Worm (Caenorhabditis elegans): ENCODE measurements around the gene K10C2.14.

Gene K10C2.14

DNA sequence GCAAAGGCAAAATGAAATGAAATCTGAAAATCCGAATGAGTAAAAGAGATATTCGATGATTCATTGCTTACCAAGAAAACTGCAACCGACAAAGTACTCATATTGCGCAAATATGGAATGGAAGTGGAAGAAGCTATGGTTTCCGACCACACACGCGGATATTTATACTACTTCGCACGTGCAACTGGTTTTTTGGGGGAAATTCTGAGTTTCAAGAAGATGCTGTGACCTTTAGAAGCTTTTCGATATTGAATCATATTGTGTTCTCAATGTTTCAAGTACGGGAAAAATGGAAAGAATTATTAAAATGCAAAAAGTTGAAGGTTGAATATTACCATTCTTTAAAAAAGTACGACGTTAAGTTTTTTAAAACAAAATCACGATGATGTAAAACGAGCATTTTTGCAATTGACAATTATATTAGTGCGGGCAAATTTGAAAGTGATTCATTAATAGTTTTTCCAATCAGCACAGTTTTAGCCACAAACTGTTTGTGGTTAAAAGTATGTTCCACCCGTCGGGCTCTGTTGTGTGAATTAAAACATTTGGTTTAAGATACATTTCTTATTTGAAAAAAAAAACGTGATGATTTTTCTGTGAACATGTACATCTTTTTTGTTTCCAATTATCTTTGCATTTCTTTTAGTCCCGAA is 10.6 kb upstream of the K10C2.14 start, which contains the start of the genes grl-6 and K10C2.6:
Gene grl-6, minus strand, starts transcription at position 101 of the 653 bp plus-strand sequence.
Gene K10C2.6, plus strand, starts transcription at position 603 of the 653 bp plus-strand sequence.
- TF ChIP-seq W03F9.2 (tag; optimal IDR thresholded peaks at IDR 0.05) (no peak), him-1 (tag; optimal IDR thresholded peaks at IDR 0.05) (no peak), dao-5 (tag; optimal IDR thresholded peaks at IDR 0.05) (no peak)

DNA sequence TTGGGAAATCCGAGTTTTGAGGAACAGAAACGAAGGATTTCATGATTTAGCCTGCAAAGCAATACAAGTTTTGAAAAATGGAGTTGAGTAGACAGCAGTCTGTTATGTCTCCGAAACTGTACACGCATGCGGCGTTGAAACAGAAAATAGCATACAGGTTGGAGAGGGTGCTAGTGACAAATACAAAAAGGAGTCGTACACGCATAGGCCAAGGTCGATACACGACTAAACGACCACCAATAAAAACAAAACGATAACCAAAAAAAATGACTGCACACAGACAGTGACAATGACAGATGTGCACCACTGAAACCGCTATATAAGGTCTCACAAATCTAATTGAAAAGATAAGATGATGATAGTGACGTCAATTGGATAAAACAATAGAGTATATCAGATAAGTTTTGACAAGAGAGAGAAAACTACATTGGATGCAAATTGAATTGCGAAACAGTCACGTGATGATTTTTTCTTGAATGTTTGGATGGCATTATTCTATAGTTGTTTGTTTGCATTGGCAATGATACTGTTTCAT is 8.6 kb upstream of the K10C2.14 start, which contains the start of gene fah-1:
Gene fah-1, minus strand, starts transcription at position 51 of the 535 bp plus-strand sequence.
- TF ChIP-seq dao-5 (tag; optimal IDR thresholded peaks at IDR 0.05) (no peak), W03F9.2 (tag; optimal IDR thresholded peaks at IDR 0.05) (no peak), him-1 (tag; optimal IDR thresholded peaks at IDR 0.05) (no peak)

DNA sequence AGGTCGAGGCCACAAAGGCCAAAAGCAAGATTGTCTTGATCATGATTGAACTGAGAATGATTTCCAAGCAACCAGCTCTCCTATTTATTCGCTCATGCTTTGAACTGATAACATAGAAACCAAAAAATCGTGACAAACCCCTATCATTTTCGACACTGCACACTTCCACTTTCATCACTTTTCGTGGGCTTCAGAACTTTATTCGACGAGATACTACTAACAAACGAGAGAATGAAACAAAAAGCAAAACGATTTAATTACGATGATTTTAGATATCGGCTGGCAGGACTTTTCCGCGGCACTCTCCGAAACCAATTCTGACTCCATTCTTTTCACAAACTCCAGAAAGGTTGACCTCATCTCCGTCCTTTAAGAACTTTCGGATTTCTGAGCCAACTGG is 6.2 kb upstream of the K10C2.14 start, which contains the start of gene asp-14:
Gene asp-14, minus strand, starts transcription at position 101 of the 400 bp plus-strand sequence.
- TF ChIP-seq W03F9.2 (tag; optimal IDR thresholded peaks at IDR 0.05) (no peak), him-1 (tag; optimal IDR thresholded peaks at IDR 0.05) (no peak), dao-5 (tag; optimal IDR thresholded peaks at IDR 0.05) (no peak)

DNA sequence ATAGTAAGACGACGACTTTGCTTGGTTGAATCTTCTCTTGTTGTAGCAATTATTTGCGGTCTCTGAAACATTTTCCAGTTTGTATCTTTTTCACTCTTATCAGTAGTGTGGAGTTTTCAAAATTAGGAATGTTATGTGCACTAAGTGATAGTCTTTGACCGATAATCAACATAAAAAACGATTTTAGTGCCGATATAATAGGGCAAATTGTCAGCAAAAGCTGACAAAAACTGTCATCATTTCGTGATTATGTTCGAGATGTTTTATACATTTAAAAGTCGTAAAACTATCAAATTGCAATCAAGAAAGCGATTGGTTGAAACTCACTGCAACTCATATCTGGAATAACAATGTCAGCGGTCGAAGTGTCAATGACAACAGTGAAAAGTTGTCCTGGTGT is 4.9 kb upstream of the K10C2.14 start:
- no peak for TF ChIP-seq W03F9.2 (tag; optimal IDR thresholded peaks at IDR 0.05)
- TF ChIP-seq dao-5 (tag; optimal IDR thresholded peaks at IDR 0.05): no peak

DNA sequence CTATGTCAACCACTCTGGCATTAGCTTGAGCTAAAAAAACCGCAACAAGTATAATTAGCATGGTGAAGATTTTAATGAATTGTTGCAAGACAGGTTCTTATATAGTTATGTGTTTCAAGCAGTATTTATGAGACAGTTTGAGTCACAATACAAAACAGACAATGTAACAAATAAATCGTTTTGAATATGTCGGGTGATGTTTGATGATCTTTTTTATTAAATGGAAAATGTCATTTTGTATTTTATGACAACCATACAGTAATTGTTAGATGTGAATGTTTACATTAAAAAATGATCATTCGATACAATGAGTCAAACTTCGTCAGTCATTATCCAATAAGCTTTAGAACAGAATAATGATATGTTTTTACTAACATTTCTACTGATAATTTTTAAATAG is 3.0 kb upstream of the K10C2.14 start, which contains the start of gene K10C2.7:
Gene K10C2.7, minus strand, starts transcription at position 101 of the 400 bp plus-strand sequence.
- TF ChIP-seq W03F9.2 (tag; optimal IDR thresholded peaks at IDR 0.05) (no peak), him-1 (tag; optimal IDR thresholded peaks at IDR 0.05) (no peak), dao-5 (tag; optimal IDR thresholded peaks at IDR 0.05) (no peak)

DNA sequence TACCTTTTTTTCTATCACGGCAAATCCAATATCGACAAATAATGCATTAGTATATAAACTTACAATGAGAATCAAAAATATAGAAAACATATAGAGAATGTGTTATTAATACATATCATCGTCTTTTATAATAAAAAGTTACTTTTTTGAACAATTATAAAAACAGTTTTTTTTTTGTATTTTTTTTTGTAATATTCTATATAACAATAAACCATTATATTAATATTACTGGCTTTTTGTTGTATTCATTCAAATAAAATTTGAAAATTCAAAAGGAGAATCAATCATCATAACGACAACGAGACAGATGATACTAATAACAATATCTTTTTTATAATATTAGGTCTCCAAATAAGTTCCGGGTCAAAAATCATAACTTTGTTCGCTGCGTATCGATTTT is 2.8 kb downstream of the K10C2.14 start, which contains the start of gene K10C2.8:
Gene K10C2.8, minus strand, starts transcription at position 101 of the 400 bp plus-strand sequence.
- TF ChIP-seq him-1 (tag; optimal IDR thresholded peaks at IDR 0.05): no peak
- no peak for TF ChIP-seq W03F9.2 (tag; optimal IDR thresholded peaks at IDR 0.05)
- TF ChIP-seq dao-5 (tag; optimal IDR thresholded peaks at IDR 0.05): no peak

DNA sequence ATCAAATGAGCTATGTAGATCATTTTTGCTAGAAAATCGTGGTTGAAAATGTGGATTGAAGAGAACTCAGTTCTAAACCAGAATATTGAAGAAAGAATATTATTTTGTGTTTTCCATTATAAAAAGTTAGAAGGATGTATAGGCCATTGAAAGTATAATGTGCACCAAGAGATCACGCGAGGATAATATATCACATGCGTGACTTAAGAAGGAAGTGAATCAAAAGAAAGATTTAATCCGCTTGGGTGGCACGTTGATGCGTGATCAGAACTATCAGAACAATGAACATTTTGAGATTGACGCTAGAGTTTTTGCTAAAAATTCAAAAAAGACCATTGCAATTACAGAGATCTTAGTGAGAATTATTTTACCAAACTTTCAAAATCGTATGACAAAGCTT is 4.6 kb downstream of the K10C2.14 start:
- no peak for TF ChIP-seq dao-5 (tag; optimal IDR thresholded peaks at IDR 0.05)
- no peak for TF ChIP-seq him-1 (tag; optimal IDR thresholded peaks at IDR 0.05)
- TF ChIP-seq W03F9.2 (tag; optimal IDR thresholded peaks at IDR 0.05): no peak

DNA sequence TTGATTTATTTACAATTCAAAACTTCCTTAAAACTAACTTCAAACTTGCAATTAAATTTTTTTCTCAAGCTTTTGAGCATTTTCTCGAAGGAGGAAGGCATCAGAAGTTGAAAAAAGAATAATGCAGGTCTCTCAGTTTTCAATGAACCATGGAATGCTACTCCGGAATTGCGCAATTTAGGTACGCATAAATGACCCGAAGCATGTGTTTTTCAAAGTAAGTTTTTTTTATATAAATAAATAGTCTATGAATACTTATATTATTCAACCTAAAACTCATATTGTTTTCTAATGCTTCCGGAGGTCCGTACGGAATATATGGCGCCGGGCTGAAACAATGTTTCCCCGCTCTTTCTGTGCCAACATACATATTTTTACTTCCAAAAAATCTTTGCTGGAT is 6.7 kb downstream of the K10C2.14 start, which contains the start of gene K10C2.2:
Gene K10C2.2, minus strand, starts transcription at position 101 of the 400 bp plus-strand sequence.
- TF ChIP-seq dao-5 (tag; optimal IDR thresholded peaks at IDR 0.05) (no peak), him-1 (tag; optimal IDR thresholded peaks at IDR 0.05) (no peak)

DNA sequence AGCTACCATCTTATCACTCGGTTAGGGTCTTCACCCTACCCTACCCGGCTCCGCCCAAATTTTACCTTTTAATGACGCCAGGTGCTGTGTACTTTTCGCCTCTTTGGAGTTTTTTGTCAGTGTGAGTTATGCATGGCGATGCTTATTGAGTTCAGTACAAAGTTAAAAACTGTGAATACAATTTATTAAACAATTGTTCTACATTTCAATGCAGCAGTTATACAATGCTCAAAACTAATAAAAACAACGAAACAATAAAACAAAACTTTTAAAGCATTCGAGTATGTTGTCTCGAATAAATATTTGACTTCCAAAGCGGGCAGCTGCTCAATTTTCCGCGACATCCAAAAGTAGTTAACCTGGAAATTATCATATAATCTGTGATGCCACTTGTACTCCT is 9.9 kb downstream of the K10C2.14 start, which contains the start of gene ctsa-2:
Gene ctsa-2, minus strand, starts transcription at position 101 of the 400 bp plus-strand sequence.
- TF ChIP-seq him-1 (tag; optimal IDR thresholded peaks at IDR 0.05): no peak
- TF ChIP-seq dao-5 (tag; optimal IDR thresholded peaks at IDR 0.05): no peak
- no peak for TF ChIP-seq W03F9.2 (tag; optimal IDR thresholded peaks at IDR 0.05)

DNA sequence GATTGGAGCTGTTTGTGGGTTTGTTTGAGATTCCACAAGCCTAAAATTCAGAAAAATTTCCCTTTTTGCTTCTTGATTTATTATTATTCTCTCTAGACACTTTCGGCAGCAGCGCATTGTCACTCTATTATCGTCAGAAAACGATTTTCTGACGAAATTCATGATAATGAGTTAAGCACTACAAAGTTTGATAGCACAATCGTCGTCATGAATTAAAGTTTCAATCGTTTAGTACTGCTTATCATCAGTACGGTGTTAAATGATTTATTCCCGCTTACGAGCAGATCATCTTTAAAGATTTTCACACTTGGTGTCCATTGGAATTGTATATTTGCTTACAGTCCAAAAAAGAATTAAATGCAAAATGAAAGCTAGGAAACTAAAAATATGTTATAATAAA is 10.8 kb downstream of the K10C2.14 start:
- TF ChIP-seq W03F9.2 (tag; optimal IDR thresholded peaks at IDR 0.05) (no peak), dao-5 (tag; optimal IDR thresholded peaks at IDR 0.05) (no peak), him-1 (tag; optimal IDR thresholded peaks at IDR 0.05) (no peak)

DNA sequence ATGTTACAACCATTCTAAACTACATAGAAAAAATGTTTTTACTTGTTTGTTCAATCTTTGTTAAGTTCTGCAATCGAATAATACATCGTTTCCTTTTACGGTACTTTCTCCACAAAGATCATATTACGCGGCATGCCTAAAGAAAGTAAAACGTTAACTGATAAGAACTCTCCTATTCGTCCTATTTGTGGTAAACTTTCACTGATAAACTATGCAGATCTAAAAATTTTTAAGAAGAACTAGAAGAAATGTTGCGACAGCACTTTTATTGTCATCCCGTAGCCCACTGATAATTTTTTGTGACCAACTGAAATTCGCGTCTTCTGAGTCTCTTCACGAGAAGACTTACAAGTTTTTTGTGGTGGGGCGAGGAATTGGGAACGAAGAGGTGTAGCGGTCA is 13.2 kb downstream of the K10C2.14 start:
- TF ChIP-seq W03F9.2 (tag; optimal IDR thresholded peaks at IDR 0.05) (no peak), him-1 (tag; optimal IDR thresholded peaks at IDR 0.05) (no peak), dao-5 (tag; optimal IDR thresholded peaks at IDR 0.05) (no peak)

DNA sequence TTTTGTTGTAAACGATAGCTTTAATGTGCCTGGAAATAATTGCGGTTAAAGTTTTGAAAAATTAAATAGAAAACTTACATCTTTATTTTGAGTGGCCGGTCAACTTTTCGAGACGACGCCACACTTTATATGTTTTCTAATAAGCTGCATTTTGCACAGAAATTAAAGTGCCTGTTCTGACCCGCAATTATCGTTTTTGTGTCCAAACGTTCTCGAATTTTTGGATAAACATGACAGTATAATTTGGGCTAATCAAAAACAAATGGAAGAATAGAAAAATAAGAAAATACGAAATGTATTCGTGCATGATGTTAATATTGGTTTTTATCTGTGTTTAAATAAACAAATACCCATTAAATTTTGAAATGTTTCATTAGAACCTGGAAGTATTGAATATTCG is 19.7 kb downstream of the K10C2.14 start, which contains the start of gene K10C2.12:
Gene K10C2.12, minus strand, starts transcription at position 101 of the 400 bp plus-strand sequence.
- no peak for TF ChIP-seq dao-5 (tag; optimal IDR thresholded peaks at IDR 0.05)
- TF ChIP-seq W03F9.2 (tag; optimal IDR thresholded peaks at IDR 0.05): no peak
- no peak for TF ChIP-seq him-1 (tag; optimal IDR thresholded peaks at IDR 0.05)

DNA sequence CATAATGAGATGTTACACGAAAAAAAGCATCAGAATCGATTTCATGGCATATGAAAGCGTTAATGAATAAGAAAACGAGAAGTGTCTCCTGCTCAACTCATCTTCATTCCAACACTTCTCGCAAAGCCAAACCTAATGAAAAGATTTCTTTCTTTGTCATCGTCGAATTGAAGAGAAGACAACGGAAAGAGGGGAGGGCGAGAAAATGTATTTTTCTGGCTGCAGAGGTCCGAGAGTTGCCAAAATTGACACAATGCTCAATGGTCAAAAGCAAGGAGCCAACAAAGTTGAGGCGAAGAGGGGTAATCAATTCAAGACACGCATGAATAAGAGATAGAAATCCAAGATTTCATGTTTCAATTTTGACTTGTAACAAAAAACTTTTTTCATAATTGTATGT is 21.3 kb downstream of the K10C2.14 start:
- TF ChIP-seq W03F9.2 (tag; optimal IDR thresholded peaks at IDR 0.05): no peak

DNA sequence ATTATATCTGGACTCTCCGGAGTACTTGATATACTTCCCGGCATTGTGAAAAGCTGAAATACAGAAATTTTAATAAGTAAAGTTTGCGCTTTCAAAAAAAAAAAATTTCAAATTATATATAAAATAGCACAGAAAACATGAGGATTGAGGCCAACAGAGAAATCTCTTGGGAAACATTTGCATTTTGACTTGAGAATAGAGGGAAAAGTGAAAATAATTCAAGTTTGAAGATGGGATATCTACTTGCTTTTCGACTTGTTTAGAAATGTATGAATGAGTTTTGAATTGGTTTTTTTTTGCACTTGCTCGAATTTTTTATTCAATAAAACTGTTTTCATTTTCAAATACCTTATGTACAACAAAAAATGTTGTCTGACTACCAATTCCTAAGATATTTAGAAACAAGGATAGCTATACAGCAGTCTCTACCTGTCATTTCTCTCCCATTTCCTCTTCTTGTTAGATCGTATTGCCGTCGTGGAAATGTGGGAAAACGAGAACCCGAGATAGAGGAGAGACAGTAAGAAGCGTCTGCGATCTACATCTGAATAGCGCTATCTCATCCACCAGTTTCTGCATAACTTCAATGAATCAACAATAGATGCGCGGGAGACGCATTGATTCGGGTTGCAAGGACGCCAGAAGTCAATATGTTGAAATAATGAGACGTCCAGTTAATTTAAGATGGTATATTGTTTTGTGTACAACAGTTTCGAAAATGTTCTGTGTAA is 23.8 kb downstream of the K10C2.14 start, which contains the start of gene T22E5.6:
Gene T22E5.6, minus strand, starts transcription at position 51 of the 731 bp plus-strand sequence.
- no peak for TF ChIP-seq dao-5 (tag; optimal IDR thresholded peaks at IDR 0.05)
- TF ChIP-seq him-1 (tag; optimal IDR thresholded peaks at IDR 0.05): no peak
- TF ChIP-seq W03F9.2 (tag; optimal IDR thresholded peaks at IDR 0.05): no peak
